Fruit fly (Drosophila melanogaster): ENCODE data around the gene CG2604.

Gene CG2604

DNA sequence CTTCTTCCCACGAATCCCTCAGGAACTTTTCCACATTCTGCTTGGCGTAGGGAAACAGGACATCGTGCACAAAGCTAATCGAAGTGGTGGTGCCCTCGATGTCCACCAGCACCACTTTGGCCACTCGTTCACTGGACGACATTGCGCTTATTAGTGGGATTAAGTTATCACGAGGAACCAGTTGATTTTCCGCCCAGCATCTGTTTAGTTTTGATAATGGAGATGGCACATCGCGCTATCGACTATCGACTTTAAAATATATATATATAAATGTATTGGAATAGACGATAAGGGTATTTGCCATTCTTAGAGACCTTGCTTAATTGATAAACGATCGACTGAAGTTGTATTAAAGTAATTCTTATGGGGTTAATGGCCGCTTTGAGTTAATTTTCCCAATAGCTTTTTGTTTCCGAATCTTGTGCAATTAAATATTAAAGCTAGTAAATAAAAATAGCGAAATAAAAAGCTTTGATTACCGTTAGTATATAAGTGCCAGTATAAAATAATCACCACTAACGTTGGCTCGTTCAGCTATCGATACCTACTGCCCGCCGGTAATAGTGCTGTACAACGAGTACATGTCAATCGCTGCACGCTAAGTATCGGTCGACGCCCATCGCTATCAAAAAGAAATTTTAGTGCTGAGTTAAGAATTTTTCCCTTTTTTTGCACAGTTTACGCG lies 33.4 kb upstream of the CG2604 start, which contains the start of the genes Enoph and Hph (continued):
- TF ChIP-seq CG14965 (GFP tag; optimal IDR thresholded peaks at IDR 0.05; ENCODE audit: borderline replicate concordance), result no peak
- TF ChIP-seq CG2199 (GFP tag; IDR thresholded peaks at IDR 0.05), result no peak
- no peak for TF ChIP-seq CG12744 (GFP tag; optimal IDR thresholded peaks at IDR 0.05)

DNA sequence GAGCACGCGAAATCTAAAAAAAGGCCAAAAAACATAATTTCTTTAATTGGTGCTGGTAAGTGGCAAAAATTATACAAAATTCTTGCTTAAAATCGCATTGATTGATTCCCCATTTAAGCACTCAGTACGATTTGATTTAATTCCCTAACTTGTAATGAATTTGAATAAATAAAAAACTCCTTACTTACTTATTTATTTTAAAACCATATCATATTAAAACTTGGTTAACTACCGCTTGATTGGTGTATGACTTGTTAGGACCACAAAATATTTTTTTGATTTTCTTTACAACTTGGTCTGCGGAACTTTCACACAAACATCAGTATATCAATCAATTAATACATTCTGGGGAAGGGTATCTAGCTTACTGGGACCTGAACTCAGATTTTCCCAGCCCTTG lies 29.7 kb upstream of the CG2604 start, which contains the start of gene CG1113:
CG1113 (plus strand) TSS at position 301 of the 400 bp plus-strand sequence.
- TF ChIP-seq CG9797 (GFP tag; optimal IDR thresholded peaks at IDR 0.05) (no peak), CG13287 (GFP tag; IDR thresholded peaks at IDR 0.05; ENCODE audit: partially characterized antibody) (no peak), toy (GFP tag; IDR thresholded peaks at IDR 0.05) (no peak), CG12942 (GFP tag; optimal IDR thresholded peaks at IDR 0.05) (no peak), CG10209 (GFP tag; optimal IDR thresholded peaks at IDR 0.05) (no peak), CG2678 (tag; optimal IDR thresholded peaks at IDR 0.05) (no peak), da (GFP tag; optimal IDR thresholded peaks at IDR 0.05) (no peak), CG17328 (GFP tag; IDR thresholded peaks at IDR 0.05) (no peak), exex (tag; optimal IDR thresholded peaks at IDR 0.05) (no peak), CG10147 (GFP tag; optimal IDR thresholded peaks at IDR 0.05) (no peak), nerfin-2 (GFP tag; IDR thresholded peaks at IDR 0.05; ENCODE audit: partially characterized antibody) (no peak), ewg (GFP tag; optimal IDR thresholded peaks at IDR 0.05) (peak; percentile 19), D19A (tag; optimal IDR thresholded peaks at IDR 0.05) (peak; percentile 48)

DNA sequence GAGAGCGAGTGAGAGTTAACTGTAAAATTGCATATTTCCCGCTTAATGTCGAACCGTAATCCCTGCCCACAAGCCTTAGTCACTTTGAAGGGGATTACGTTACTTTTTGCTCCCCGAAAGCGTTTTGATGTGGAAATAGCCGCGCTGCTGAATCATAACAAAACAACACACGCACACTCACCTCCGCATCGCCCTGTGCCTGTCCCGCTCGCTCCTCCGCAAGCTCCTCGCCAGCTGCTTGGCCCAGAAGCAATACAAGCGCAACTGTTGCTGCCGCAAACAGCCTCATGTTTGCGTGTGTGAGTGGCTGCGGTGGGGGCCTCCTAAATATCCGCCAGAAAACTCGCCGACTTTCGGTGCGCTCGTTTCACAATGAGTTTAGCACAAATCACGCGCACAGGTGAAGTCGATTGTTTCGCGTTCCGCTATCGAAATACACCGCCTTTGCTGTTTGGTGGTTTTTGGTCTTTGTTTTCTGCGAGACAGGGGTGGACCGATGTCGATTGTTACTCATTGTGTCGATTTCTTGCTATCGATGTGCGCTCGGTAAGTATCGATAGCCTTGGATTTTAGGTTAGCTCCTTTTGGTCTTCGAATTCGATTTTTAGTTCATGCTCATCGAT lies 28.2 kb upstream of the CG2604 start, which contains the start of gene CtsF:
CtsF (minus strand) TSS at position 503 of the 623 bp plus-strand sequence.
- TF ChIP-seq CG4282 (GFP tag; optimal IDR thresholded peaks at IDR 0.05), result peak; percentile 32
- TF ChIP-seq CG17829 (tag; optimal IDR thresholded peaks at IDR 0.05), result peak; percentile 54
- TF ChIP-seq Asciz (GFP tag; optimal IDR thresholded peaks at IDR 0.05), result no peak
- TF ChIP-seq Bdp1 (GFP tag; optimal IDR thresholded peaks at IDR 0.05), result no peak
- no peak for TF ChIP-seq Sry-β (GFP tag; optimal IDR thresholded peaks at IDR 0.05)
- TF ChIP-seq CG10267 (tag; optimal IDR thresholded peaks at IDR 0.05), result peak; percentile 65
- TF ChIP-seq CG11398 (GFP tag; optimal IDR thresholded peaks at IDR 0.05), result peak; percentile 28
- no peak for TF ChIP-seq tin (GFP tag; optimal IDR thresholded peaks at IDR 0.05)
- TF ChIP-seq Atf6 (GFP tag; IDR thresholded peaks at IDR 0.05), result peak; percentile 43; the same call in 1 of the 2 replicates
- TF ChIP-seq CG1529 (GFP tag; optimal IDR thresholded peaks at IDR 0.05), result no peak
- TF ChIP-seq kni (GFP tag; optimal IDR thresholded peaks at IDR 0.05), result peak; percentile 74
- peak; percentile 42 for TF ChIP-seq CG34376 (GFP tag; optimal IDR thresholded peaks at IDR 0.05)
- TF ChIP-seq ftz-f1 (GFP tag; optimal IDR thresholded peaks at IDR 0.05), result peak; percentile 71
- TF ChIP-seq CG13624 (GFP tag; optimal IDR thresholded peaks at IDR 0.05), result peak; percentile 40
- peak in 1 of 3 experiments; percentile 27 for TF ChIP-seq Stat92E (GFP tag; optimal IDR thresholded peaks at IDR 0.05)
- no peak for TF ChIP-seq cato (GFP tag; optimal IDR thresholded peaks at IDR 0.05; ENCODE audit: borderline replicate concordance)
- TF ChIP-seq slou (GFP tag; optimal IDR thresholded peaks at IDR 0.05), result no peak
- no peak for TF ChIP-seq CG12219 (GFP tag; optimal IDR thresholded peaks at IDR 0.05)
- TF ChIP-seq CG6654 (GFP tag; optimal IDR thresholded peaks at IDR 0.05), result no peak
- TF ChIP-seq pb (GFP tag; optimal IDR thresholded peaks at IDR 0.05), result no peak
- TF ChIP-seq CG13296 (GFP tag; optimal IDR thresholded peaks at IDR 0.05), result peak; percentile 30
- TF ChIP-seq wdn (GFP tag; IDR thresholded peaks at IDR 0.05), result no peak
- peak; percentile 100 for TF ChIP-seq tna (GFP tag; IDR thresholded peaks at IDR 0.05; ENCODE audit: partially characterized antibody)
- TF ChIP-seq CG13424 (tag; optimal IDR thresholded peaks at IDR 0.05), result no peak
- no peak for TF ChIP-seq Lim3 (GFP tag; IDR thresholded peaks at IDR 0.05)
- peak; percentile 41 for TF ChIP-seq nmo (GFP tag; optimal IDR thresholded peaks at IDR 0.05)
- TF ChIP-seq Trl (optimal IDR thresholded peaks at IDR 0.05), result peak in 1 of 2 experiments; percentile 37
- TF ChIP-seq Trl (GFP tag; optimal IDR thresholded peaks at IDR 0.05), result no peak
- peak; percentile 90 for TF ChIP-seq MESR4 (GFP tag; optimal IDR thresholded peaks at IDR 0.05)
- TF ChIP-seq CG6813 (GFP tag; optimal IDR thresholded peaks at IDR 0.05), result no peak
